Worm (Caenorhabditis elegans): ENCODE measurements around the gene vglu-2.

DNA sequence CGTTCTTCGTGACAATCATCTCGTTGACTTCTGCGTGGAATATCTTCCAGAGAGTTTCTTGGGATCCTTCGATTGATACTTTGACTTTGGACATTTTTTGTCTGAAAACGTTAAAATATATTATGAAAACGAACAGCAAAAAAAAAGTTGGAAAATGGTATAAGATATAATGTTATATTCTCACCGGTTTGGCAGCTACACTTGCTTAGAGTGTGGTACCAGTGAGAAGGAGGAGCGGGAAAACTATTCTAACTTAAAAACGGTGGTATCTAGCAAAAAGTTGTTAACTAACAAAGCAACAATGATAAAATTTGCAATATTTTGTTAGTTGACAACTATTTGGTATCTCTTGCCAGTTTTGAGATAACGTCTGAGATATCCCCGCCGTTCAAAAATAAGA lies 46.8 kb downstream of the vglu-2 start, which contains the start of gene tbx-9:
- TF ChIP-seq ama-1 (optimal IDR thresholded peaks at IDR 0.05) (no peak), pes-1 (GFP tag; IDR thresholded peaks at IDR 0.05) (no peak), tbx-11 (GFP tag; IDR thresholded peaks at IDR 0.05) (no peak), hnd-1 (tag; optimal IDR thresholded peaks at IDR 0.05) (no peak), B0310.2 (tag; optimal IDR thresholded peaks at IDR 0.05) (no peak), tbx-37 (GFP tag; conservative IDR thresholded peaks at IDR 0.05) (no peak), tra-4 (tag; optimal IDR thresholded peaks at IDR 0.05) (no peak), F13C5.2 (tag; optimal IDR thresholded peaks at IDR 0.05) (no peak), sea-1 (GFP tag; conservative IDR thresholded peaks at IDR 0.05) (no peak), aly-1 (tag; optimal IDR thresholded peaks at IDR 0.05) (no peak), ceh-13 (GFP tag; optimal IDR thresholded peaks at IDR 0.05) (no peak), ceh-36 (tag; optimal IDR thresholded peaks at IDR 0.05) (no peak)

Measured in whole organism, early embryonic.